Worm (Caenorhabditis elegans) whole organism, L1 larva: ENCODE results near the gene hmg-12.

ENCODE experiments used
- nhr-11 ChIP-seq: fragments of 150-350 bp; optimal IDR thresholded peaks from 2 replicates; lab custom pipeline; 2014; ENCODE audit warnings: missing biosample characterization, missing genetic modification characterization
- skn-1 ChIP-seq: fragments of 150-350 bp; optimal IDR thresholded peaks from 2 replicates; lab custom pipeline; 2014; ENCODE audit warnings: missing biosample characterization, missing genetic modification characterization
- unc-62 ChIP-seq: fragments of 150-350 bp; optimal IDR thresholded peaks from 2 replicates; lab custom pipeline; 2014; ENCODE audit warnings: missing biosample characterization, missing genetic modification reagents, missing genetic modification characterization

DNA sequence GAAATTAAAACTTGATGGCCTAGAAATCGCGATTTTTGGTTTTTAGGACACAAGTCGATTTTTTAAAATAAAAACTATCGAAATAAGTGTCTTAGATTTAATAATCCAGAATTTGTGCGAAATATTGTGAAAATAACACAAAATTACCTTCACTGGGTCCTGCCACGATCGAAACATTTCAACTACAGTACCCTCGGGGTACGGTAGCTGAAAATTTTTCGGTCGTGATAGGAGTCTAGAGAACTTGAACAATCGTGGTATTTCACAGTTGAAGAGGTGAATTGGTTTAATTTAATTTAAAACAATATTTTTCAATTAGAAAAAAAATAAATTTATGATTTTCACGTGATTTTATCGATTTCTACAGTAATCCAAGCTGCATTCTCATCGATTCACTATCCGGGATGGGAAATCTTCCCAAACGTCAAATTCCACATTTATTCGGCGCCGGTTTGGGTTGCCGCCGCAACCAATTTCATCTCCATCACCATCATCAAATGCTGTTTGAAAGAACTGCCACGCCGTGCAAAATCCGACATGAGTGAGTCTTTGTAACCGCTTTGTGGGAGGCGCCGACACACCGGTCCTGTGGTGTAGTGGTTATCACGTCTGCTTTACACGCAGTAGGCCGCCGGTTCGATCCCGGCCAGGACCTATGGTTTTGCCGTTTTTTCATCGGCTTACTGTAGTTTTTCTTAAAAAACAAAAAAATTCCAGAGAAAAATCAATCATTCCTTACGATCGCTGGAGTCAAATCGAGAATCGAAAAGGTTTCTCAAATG, 42.7 kb downstream of the hmg-12 start:
- TF ChIP-seq nhr-11 = no peak
- TF ChIP-seq unc-62 (GFP tag; lab: Kevin White, UChicago) = no peak
- TF ChIP-seq skn-1 (tag; lab: Kevin White, UChicago) = peak; percentile 30
